Fruit fly (Drosophila melanogaster) whole organism, adult: ENCODE measurements around the gene sage.

ENCODE experiments used
- CG11617 ChIP-seq: fragments of 200-800 bp; sonication (Bioruptor generic); optimal IDR thresholded peaks from 2 replicates; lab custom pipeline; 2017; ENCODE audit warnings: mild to moderate bottlenecking, missing biosample characterization, missing genetic modification reagents, missing genetic modification characterization
- CG12768 ChIP-seq: fragments of 200-800 bp; sonication (Bioruptor generic); optimal IDR thresholded peaks from 2 replicates; lab custom pipeline; 2017; ENCODE audit warnings: missing biosample characterization, missing genetic modification characterization, mild to moderate bottlenecking, moderate library complexity, missing genetic modification reagents
- CG14711 ChIP-seq: fragments of 200-800 bp; sonication (Bioruptor generic); optimal IDR thresholded peaks from 2 replicates; lab custom pipeline; 2018; ENCODE audit warnings: missing biosample characterization, mild to moderate bottlenecking, missing genetic modification characterization, moderate library complexity
- CG1620 ChIP-seq: fragments of 200-800 bp; sonication (Bioruptor generic); optimal IDR thresholded peaks from 2 replicates; lab custom pipeline; 2016; ENCODE audit warnings: missing biosample characterization, missing genetic modification characterization
- CG33017 ChIP-seq: fragments of 200-800 bp; sonication (Bioruptor generic); optimal IDR thresholded peaks from 2 replicates; lab custom pipeline; 2018; ENCODE audit warnings: missing biosample characterization, mild to moderate bottlenecking, missing genetic modification characterization, moderate library complexity
- CG5204 ChIP-seq: fragments of 200-800 bp; sonication (Bioruptor generic); optimal IDR thresholded peaks from 2 replicates; lab custom pipeline; 2016; ENCODE audit warnings: missing biosample characterization, missing genetic modification characterization
- CG7045 ChIP-seq: fragments of 200-800 bp; sonication (Bioruptor generic); optimal IDR thresholded peaks from 2 replicates; lab custom pipeline; 2017; ENCODE audit warnings: missing biosample characterization, mild to moderate bottlenecking, missing genetic modification characterization
- CG7101 ChIP-seq: fragments of 200-800 bp; sonication (Bioruptor generic); optimal IDR thresholded peaks from 2 replicates; lab custom pipeline; 2018; ENCODE audit warnings: missing biosample characterization, mild to moderate bottlenecking, missing genetic modification characterization, moderate library complexity
- Clk ChIP-seq: fragments of 200-800 bp; sonication (Bioruptor generic); optimal IDR thresholded peaks from 2 replicates; lab custom pipeline; 2017; ENCODE audit warnings: missing biosample characterization, missing genetic modification characterization
- Crg-1 ChIP-seq: fragments of 200-800 bp; sonication (Bioruptor generic); optimal IDR thresholded peaks from 2 replicates; lab custom pipeline; 2016; ENCODE audit warnings: missing biosample characterization, missing genetic modification characterization
- Hr96 ChIP-seq: fragments of 200-800 bp; sonication (Bioruptor generic); optimal IDR thresholded peaks from 2 replicates; lab custom pipeline; 2016; ENCODE audit warnings: missing biosample characterization, missing genetic modification characterization
- Mnt ChIP-seq: fragments of 200-800 bp; sonication (Bioruptor generic); optimal IDR thresholded peaks from 2 replicates; lab custom pipeline; 2016; ENCODE audit warnings: missing biosample characterization, mild to moderate bottlenecking, missing genetic modification characterization
- bab1 ChIP-seq: fragments of 200-800 bp; sonication (Bioruptor generic); optimal IDR thresholded peaks from 3 replicates; lab custom pipeline; 2019; ENCODE audit warnings: missing biosample characterization, mild to moderate bottlenecking, missing genetic modification characterization, moderate library complexity
- cic ChIP-seq: fragments of 200-800 bp; sonication (Bioruptor generic); optimal IDR thresholded peaks from 2 replicates; lab custom pipeline; 2017; ENCODE audit warnings: missing biosample characterization, mild to moderate bottlenecking, missing genetic modification characterization, moderate library complexity
- cnc ChIP-seq, 2 experiments: fragments of >200 bp; optimal IDR thresholded peaks; 2 replicates each; lab custom pipeline; 2017
- kay ChIP-seq: fragments of 200-800 bp; sonication (Bioruptor generic); peaks from one replicate; lab custom pipeline; 2016; ENCODE audit warnings: missing biosample characterization, missing genetic modification characterization, borderline replicate concordance
- ovo ChIP-seq: fragments of 200-800 bp; sonication (Bioruptor generic); optimal IDR thresholded peaks from 2 replicates; lab custom pipeline; 2016; ENCODE audit warnings: missing biosample characterization, missing genetic modification characterization
- pad ChIP-seq: fragments of 200-800 bp; sonication (Bioruptor generic); optimal IDR thresholded peaks from 3 replicates; lab custom pipeline; 2017; ENCODE audit warnings: missing biosample characterization, missing genetic modification characterization, mild to moderate bottlenecking, moderate library complexity, missing genetic modification reagents
- tj ChIP-seq: fragments of 200-800 bp; sonication (Bioruptor generic); optimal IDR thresholded peaks from 3 replicates; lab custom pipeline; 2017; ENCODE audit warnings: missing biosample characterization, mild to moderate bottlenecking, missing genetic modification characterization, moderate library complexity
- toe ChIP-seq: fragments of 200-800 bp; sonication (Bioruptor generic); optimal IDR thresholded peaks from 2 replicates; lab custom pipeline; 2016; ENCODE audit warnings: missing biosample characterization, missing genetic modification characterization

sage gene

DNA sequence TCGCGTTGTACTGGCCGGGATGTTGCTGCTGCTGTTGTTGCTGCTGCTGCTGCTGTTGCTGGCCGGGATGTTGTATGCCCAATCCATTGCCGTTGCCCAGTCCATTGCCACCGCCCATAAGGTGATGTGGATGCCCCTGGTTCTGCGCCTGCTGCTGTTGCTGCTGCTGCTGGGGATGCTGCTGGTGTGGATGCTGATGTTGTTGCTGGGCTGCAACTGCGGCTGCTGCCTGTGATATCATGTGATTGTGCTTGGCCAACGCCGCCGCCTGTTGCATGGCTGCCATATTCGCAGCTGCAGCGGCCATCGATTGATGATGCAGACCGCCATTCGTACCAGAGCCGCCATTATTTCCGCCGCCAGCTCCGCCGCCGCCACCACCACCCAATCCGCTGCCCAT is 31.6 kb downstream of the sage start:
- TF ChIP-seq CG7101 (tag; lab: Kevin White, UChicago) (no peak), ovo (GFP tag; lab: Kevin White, UChicago) (no peak), bab1 (GFP tag; lab: Kevin White, UChicago) (no peak), toe (no peak), Hr96 (GFP tag; lab: Kevin White, UChicago) (no peak), CG7045 (GFP tag; lab: Kevin White, UChicago) (no peak)

dm6 chr3R:9229996-9230601 is 33.8 kb downstream of the sage start:
- TF ChIP-seq kay (GFP tag; lab: Kevin White, UChicago) (no peak), bab1 (GFP tag; lab: Kevin White, UChicago) (peak; percentile 46)

DNA sequence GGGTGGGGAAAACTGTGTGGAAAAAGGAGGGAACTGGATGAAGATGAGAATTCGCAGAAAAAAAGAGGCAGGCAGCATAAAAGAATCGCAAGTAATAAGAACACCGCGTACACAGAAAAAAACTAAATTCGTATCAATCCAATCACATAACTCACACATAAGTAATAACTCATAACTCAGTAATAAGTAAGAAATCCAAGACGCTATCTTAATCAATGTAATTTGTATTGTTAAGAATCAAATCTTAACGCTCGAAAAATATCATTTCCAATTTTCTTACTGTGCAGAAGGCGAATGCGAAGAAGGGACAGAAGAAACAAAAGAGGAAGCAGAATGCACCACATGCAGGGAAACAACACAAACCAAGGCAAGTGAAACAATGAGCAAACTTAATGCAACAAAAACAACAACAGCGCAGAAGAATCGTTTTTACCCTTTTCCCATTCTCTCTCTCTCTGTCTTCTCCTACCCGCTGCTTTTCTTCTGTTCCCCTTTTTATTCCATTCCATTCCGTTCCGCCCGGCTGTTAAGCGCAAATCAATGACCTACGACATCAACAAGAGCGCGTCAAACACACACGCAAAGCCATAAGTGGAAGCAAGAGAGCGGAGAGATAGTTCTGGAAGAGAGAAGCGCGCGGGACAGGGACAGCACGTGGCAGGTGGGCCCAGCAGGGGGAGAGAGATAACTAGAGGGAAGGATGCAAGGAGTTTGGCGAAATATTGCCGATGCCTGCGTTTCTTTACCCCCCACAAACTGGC is 34.7 kb downstream of the sage start:
- no peak for TF ChIP-seq ovo (GFP tag; lab: Kevin White, UChicago)
- TF ChIP-seq CG5204 (GFP tag; lab: Kevin White, UChicago) = no peak
- TF ChIP-seq cic (GFP tag; lab: Kevin White, UChicago) = no peak
- TF ChIP-seq kay (GFP tag; lab: Kevin White, UChicago) = peak; percentile 34
- TF ChIP-seq CG1620 (GFP tag; lab: Kevin White, UChicago) = peak; percentile 43
- peak; percentile 37 for TF ChIP-seq CG7045 (GFP tag; lab: Kevin White, UChicago)
- peak; percentile 47 for TF ChIP-seq Crg-1 (GFP tag; lab: Kevin White, UChicago)
- TF ChIP-seq toe = no peak
- TF ChIP-seq cnc (optimal IDR thresholded peaks at IDR 0.05; lab: Kevin White, UChicago) = no peak
- peak; percentile 93 for TF ChIP-seq bab1 (GFP tag; lab: Kevin White, UChicago)
- no peak for TF ChIP-seq Hr96 (GFP tag; lab: Kevin White, UChicago)
- TF ChIP-seq pad (GFP tag; lab: Kevin White, UChicago) = peak; percentile 98
- TF ChIP-seq CG7101 (tag; lab: Kevin White, UChicago) = peak; percentile 72
- TF ChIP-seq CG33017 (tag; lab: Kevin White, UChicago) = peak; percentile 37
- TF ChIP-seq tj (GFP tag; lab: Kevin White, UChicago) = peak; percentile 56
- peak; percentile 73 for TF ChIP-seq CG11617 (GFP tag; lab: Kevin White, UChicago)
- TF ChIP-seq Clk (GFP tag; lab: Kevin White, UChicago) = no peak
- no peak for TF ChIP-seq CG12768
- TF ChIP-seq Mnt (GFP tag; lab: Kevin White, UChicago) = peak; percentile 38
- TF ChIP-seq CG14711 (tag; lab: Kevin White, UChicago) = peak; percentile 80

DNA sequence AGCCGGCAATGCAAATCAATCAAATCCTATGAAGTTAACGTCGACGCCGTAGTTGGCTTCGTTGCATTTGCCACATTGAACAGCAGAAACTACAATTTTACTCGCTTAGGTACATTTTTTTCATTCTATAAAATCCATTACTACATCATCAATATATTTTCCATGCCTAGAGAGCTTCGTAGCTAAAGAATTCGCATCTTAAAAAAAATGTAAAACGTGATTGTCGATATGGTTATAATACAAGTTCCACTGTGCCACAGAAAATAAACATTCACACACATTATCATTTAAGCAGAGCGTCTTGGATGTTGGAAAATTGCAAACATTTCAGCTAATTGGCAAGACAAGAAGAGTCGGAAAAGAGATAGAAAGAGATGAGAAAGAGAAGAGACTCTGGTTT is 36.0 kb downstream of the sage start:
- TF ChIP-seq Crg-1 (GFP tag; lab: Kevin White, UChicago) (no peak), CG14711 (tag; lab: Kevin White, UChicago) (no peak), Hr96 (GFP tag; lab: Kevin White, UChicago) (no peak), CG11617 (GFP tag; lab: Kevin White, UChicago) (no peak), bab1 (GFP tag; lab: Kevin White, UChicago) (no peak), Mnt (GFP tag; lab: Kevin White, UChicago) (no peak), toe (no peak), Clk (GFP tag; lab: Kevin White, UChicago) (no peak), cnc (optimal IDR thresholded peaks at IDR 0.05; lab: Kevin White, UChicago) (no peak), CG5204 (GFP tag; lab: Kevin White, UChicago) (no peak), CG7045 (GFP tag; lab: Kevin White, UChicago) (no peak), pad (GFP tag; lab: Kevin White, UChicago) (no peak), tj (GFP tag; lab: Kevin White, UChicago) (no peak), CG1620 (GFP tag; lab: Kevin White, UChicago) (no peak), CG33017 (tag; lab: Kevin White, UChicago) (no peak), CG7101 (tag; lab: Kevin White, UChicago) (no peak), CG12768 (no peak)

DNA sequence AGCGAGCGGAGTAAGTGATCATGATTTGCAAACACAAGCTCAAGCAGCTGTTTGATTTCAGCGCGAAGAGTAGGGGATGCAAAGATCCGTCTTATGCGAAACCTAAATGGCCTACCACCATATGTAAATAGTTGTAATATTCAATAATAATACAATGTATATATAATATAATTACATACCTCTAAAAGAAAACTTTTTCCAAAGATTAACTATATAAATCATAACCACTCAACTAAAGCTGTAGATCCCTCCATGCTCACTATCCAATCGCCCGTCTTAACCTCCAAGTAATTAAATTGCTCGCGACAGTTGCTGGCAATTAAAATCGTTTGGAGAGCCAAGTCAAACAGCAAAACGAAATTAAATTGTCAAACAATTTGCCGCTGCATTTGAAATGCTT is 36.6 kb downstream of the sage start:
- TF ChIP-seq CG7045 (GFP tag; lab: Kevin White, UChicago) (peak; percentile 63), Clk (GFP tag; lab: Kevin White, UChicago) (no peak), CG33017 (tag; lab: Kevin White, UChicago) (peak; percentile 87), CG14711 (tag; lab: Kevin White, UChicago) (peak; percentile 85), CG5204 (GFP tag; lab: Kevin White, UChicago) (no peak), CG12768 (peak; percentile 37), Crg-1 (GFP tag; lab: Kevin White, UChicago) (peak; percentile 38), CG7101 (tag; lab: Kevin White, UChicago) (peak; percentile 82), CG11617 (GFP tag; lab: Kevin White, UChicago) (peak; percentile 38), bab1 (GFP tag; lab: Kevin White, UChicago) (peak; percentile 85), Mnt (GFP tag; lab: Kevin White, UChicago) (no peak)
